Fruit fly (Drosophila melanogaster) whole organism, embryonic: ENCODE measurements around the gene numb.

Experiments used
- Adf1 ChIP-seq: fragments of 200-800 bp; sonication (Bioruptor generic); IDR thresholded peaks from 2 replicates; pipeline ENCODE4 v1.3.6; 2022; ENCODE audit warnings: missing biosample characterization, missing genetic modification characterization
- CG10209 ChIP-seq: fragments of 200-800 bp; sonication (Bioruptor generic); optimal IDR thresholded peaks from 3 replicates; lab custom pipeline; 2017; ENCODE audit warnings: missing biosample characterization, mild to moderate bottlenecking, missing genetic modification characterization, missing genetic modification reagents
- CG11723 ChIP-seq: fragments of 200-800 bp; sonication (Bioruptor generic); optimal IDR thresholded peaks from 2 replicates; lab custom pipeline; 2017; ENCODE audit warnings: missing biosample characterization, mild to moderate bottlenecking, missing genetic modification characterization
- CG13287 ChIP-seq: fragments of 200-800 bp; sonication (Bioruptor generic); IDR thresholded peaks from 2 replicates; pipeline ENCODE4 v1.3.6; 2022; ENCODE audit warnings: missing biosample characterization, missing genetic modification characterization; ENCODE audit not compliant: partially characterized antibody
- CG13296 ChIP-seq: fragments of 200-800 bp; sonication (Bioruptor generic); optimal IDR thresholded peaks from 3 replicates; lab custom pipeline; 2018; ENCODE audit warnings: missing biosample characterization, mild to moderate bottlenecking, missing genetic modification characterization
- CG14441 ChIP-seq: fragments of 200-800 bp; sonication (Bioruptor generic); IDR thresholded peaks from 2 replicates; pipeline ENCODE4 v1.3.6; 2022; ENCODE audit warnings: missing biosample characterization, missing genetic modification characterization
- CG17328 ChIP-seq: fragments of 200-800 bp; sonication (Bioruptor generic); IDR thresholded peaks from 2 replicates; pipeline ENCODE4 v1.3.6; 2022; ENCODE audit warnings: missing biosample characterization, missing genetic modification characterization
- CG17829 ChIP-seq: fragments of 200-800 bp; optimal IDR thresholded peaks from 2 replicates; lab custom pipeline; 2019; ENCODE audit warnings: missing biosample characterization, mild to moderate bottlenecking, missing genetic modification characterization, moderate library complexity
- CG18011 ChIP-seq: fragments of 200-800 bp; sonication (Bioruptor generic); optimal IDR thresholded peaks from 2 replicates; lab custom pipeline; 2017; ENCODE audit warnings: missing biosample characterization, missing genetic modification characterization, mild to moderate bottlenecking, moderate library complexity, missing genotype
- CG2116 ChIP-seq: fragments of 200-800 bp; sonication (Bioruptor generic); optimal IDR thresholded peaks from 3 replicates; lab custom pipeline; 2018; ENCODE audit warnings: missing biosample characterization, mild to moderate bottlenecking, missing genetic modification characterization
- CG2678 ChIP-seq: fragments of 200-800 bp; sonication (Bioruptor generic); optimal IDR thresholded peaks from 3 replicates; lab custom pipeline; 2019; ENCODE audit warnings: missing biosample characterization, mild to moderate bottlenecking, missing genetic modification characterization, moderate library complexity
- CG32767 ChIP-seq: fragments of 200-800 bp; sonication (Bioruptor generic); IDR thresholded peaks from 2 replicates; pipeline ENCODE4 v1.3.6; 2022; ENCODE audit warnings: missing biosample characterization, missing genetic modification characterization
- CG5245 ChIP-seq: fragments of 200-800 bp; sonication (Bioruptor generic); optimal IDR thresholded peaks from 3 replicates; lab custom pipeline; 2016; ENCODE audit warnings: missing biosample characterization, missing genetic modification characterization
- CG6254 ChIP-seq: fragments of 200-800 bp; sonication (Bioruptor generic); optimal IDR thresholded peaks from 3 replicates; lab custom pipeline; 2017; ENCODE audit warnings: mild to moderate bottlenecking, missing biosample characterization, missing genetic modification reagents, missing genetic modification characterization
- CG6813 ChIP-seq: fragments of 200-800 bp; sonication (Bioruptor generic); optimal IDR thresholded peaks from 2 replicates; lab custom pipeline; 2017; ENCODE audit warnings: missing biosample characterization, missing genetic modification characterization, mild to moderate bottlenecking, moderate library complexity, missing genetic modification reagents
- CG7745 ChIP-seq: fragments of 200-800 bp; sonication (Bioruptor generic); optimal IDR thresholded peaks from 2 replicates; lab custom pipeline; 2018; ENCODE audit warnings: missing biosample characterization, mild to moderate bottlenecking, missing genetic modification characterization, moderate library complexity
- CG9437 ChIP-seq: fragments of 200-800 bp; sonication (Bioruptor generic); optimal IDR thresholded peaks from 2 replicates; lab custom pipeline; 2018; ENCODE audit warnings: missing biosample characterization, mild to moderate bottlenecking, missing genetic modification characterization
- CG9727 ChIP-seq: fragments of 200-800 bp; sonication (Bioruptor generic); optimal IDR thresholded peaks from 3 replicates; lab custom pipeline; 2017; ENCODE audit warnings: missing biosample characterization, mild to moderate bottlenecking, missing genetic modification characterization
- Lim3 ChIP-seq: fragments of 200-800 bp; sonication (Bioruptor generic); IDR thresholded peaks from 2 replicates; pipeline ENCODE4 v1.3.6; 2022; ENCODE audit warnings: missing biosample characterization, missing genetic modification characterization
- Myb ChIP-seq: fragments of 200-800 bp; sonication (Bioruptor generic); optimal IDR thresholded peaks from 2 replicates; lab custom pipeline; 2016; ENCODE audit warnings: missing biosample characterization, missing genetic modification characterization
- Rfx ChIP-seq: fragments of 200-800 bp; sonication (Bioruptor generic); IDR thresholded peaks from 2 replicates; pipeline ENCODE4 v1.3.6; 2022; ENCODE audit warnings: missing biosample characterization, missing genetic modification characterization
- Spps ChIP-seq: fragments of 200-800 bp; sonication (Bioruptor generic); optimal IDR thresholded peaks from 2 replicates; lab custom pipeline; 2018; ENCODE audit warnings: missing biosample characterization, mild to moderate bottlenecking, missing genetic modification characterization
- Sry-β ChIP-seq: fragments of 200-800 bp; sonication (Bioruptor generic); optimal IDR thresholded peaks from 2 replicates; lab custom pipeline; 2018; ENCODE audit warnings: missing biosample characterization, mild to moderate bottlenecking, missing genetic modification characterization, moderate library complexity
- ash1 ChIP-seq: fragments of 200-800 bp; sonication (Bioruptor generic); optimal IDR thresholded peaks from 2 replicates; lab custom pipeline; 2018; ENCODE audit warnings: missing biosample characterization, mild to moderate bottlenecking, missing genetic modification characterization
- chm ChIP-seq: fragments of 200-800 bp; sonication (Bioruptor generic); IDR thresholded peaks from 2 replicates; pipeline ENCODE4 v1.3.6; 2022; ENCODE audit warnings: missing biosample characterization, missing genetic modification characterization
- ci ChIP-seq: fragments of 200-800 bp; sonication (Bioruptor generic); IDR thresholded peaks from 3 replicates; pipeline ENCODE4 v1.3.6; 2022; ENCODE audit warnings: missing biosample characterization, missing genetic modification characterization
- danr ChIP-seq: fragments of 200-800 bp; sonication (Bioruptor generic); IDR thresholded peaks from 2 replicates; pipeline ENCODE4 v1.3.6; 2022; ENCODE audit warnings: missing biosample characterization, missing genetic modification characterization
- eyg ChIP-seq: fragments of 200-800 bp; sonication (Bioruptor generic); optimal IDR thresholded peaks from 3 replicates; lab custom pipeline; 2016; ENCODE audit warnings: missing biosample characterization, missing genetic modification characterization
- jigr1 ChIP-seq: fragments of 200-800 bp; sonication (Bioruptor generic); IDR thresholded peaks from 3 replicates; pipeline ENCODE4 v1.3.6; 2022; ENCODE audit warnings: missing biosample characterization, missing genetic modification characterization
- kah ChIP-seq: fragments of 200-800 bp; sonication (Bioruptor generic); optimal IDR thresholded peaks from 2 replicates; lab custom pipeline; 2018; ENCODE audit warnings: missing biosample characterization, mild to moderate bottlenecking, missing genetic modification characterization
- mirr ChIP-seq: fragments of 200-800 bp; sonication (Bioruptor generic); optimal IDR thresholded peaks from 3 replicates; lab custom pipeline; 2018; ENCODE audit warnings: missing biosample characterization, mild to moderate bottlenecking, missing genetic modification characterization
- nmo ChIP-seq: fragments of 200-800 bp; sonication (Bioruptor generic); optimal IDR thresholded peaks from 2 replicates; lab custom pipeline; 2018; ENCODE audit warnings: missing biosample characterization, mild to moderate bottlenecking, missing genetic modification characterization, moderate library complexity
- otp ChIP-seq: fragments of 200-800 bp; sonication (Bioruptor generic); IDR thresholded peaks from 3 replicates; pipeline ENCODE4, ENCODE4 v1.3.6; 2022; ENCODE audit warnings: missing biosample characterization, missing genetic modification characterization
- sens-2 ChIP-seq: fragments of 200-800 bp; sonication (Bioruptor generic); IDR thresholded peaks from 2 replicates; pipeline ENCODE4 v1.3.6; 2022; ENCODE audit warnings: missing biosample characterization, missing genetic modification characterization
- sisA ChIP-seq: fragments of 200-800 bp; sonication (Bioruptor generic); IDR thresholded peaks from 2 replicates; pipeline ENCODE4 v1.3.6; 2022; ENCODE audit warnings: missing biosample characterization, missing genetic modification characterization
- slp2 ChIP-seq: fragments of 200-800 bp; sonication (Bioruptor generic); optimal IDR thresholded peaks from 2 replicates; lab custom pipeline; 2016; ENCODE audit warnings: missing biosample characterization, missing genetic modification characterization
- ssp ChIP-seq: fragments of 200-800 bp; sonication (Bioruptor generic); IDR thresholded peaks from 2 replicates; pipeline ENCODE4 v1.3.6; 2022; ENCODE audit warnings: missing biosample characterization, missing genetic modification characterization
- tll ChIP-seq, 2 experiments: fragments of 200-800 bp in 1 of 2; fragments of >200 bp in 1 of 2; sonication (Bioruptor generic) in 1 of 2; optimal IDR thresholded peaks; 2 replicates each; lab custom pipeline; 2017 to 2019; ENCODE audit warnings: missing biosample characterization in 2 of 2, missing genetic modification characterization in 2 of 2, mild to moderate bottlenecking in 1 of 2, moderate library complexity in 1 of 2
- zen ChIP-seq: fragments of 200-800 bp; sonication (Bioruptor generic); optimal IDR thresholded peaks from 3 replicates; lab custom pipeline; 2018; ENCODE audit warnings: missing biosample characterization, mild to moderate bottlenecking, missing genetic modification characterization, moderate library complexity
- zfh1 ChIP-seq: fragments of 200-800 bp; sonication (Bioruptor generic); IDR thresholded peaks from 3 replicates; pipeline ENCODE4 v1.3.6; 2022; ENCODE audit warnings: missing biosample characterization, missing genetic modification characterization
- zfh2 ChIP-seq: fragments of 200-800 bp; sonication (Bioruptor generic); optimal IDR thresholded peaks from 2 replicates; lab custom pipeline; 2016; ENCODE audit warnings: missing biosample characterization, missing genetic modification characterization

The numb gene

dm6 chr2L:9430992-9431602 lies 6.2 kb upstream of the numb start, which contains the start of the genes FucTB and scat (continued):
- TF ChIP-seq CG5245 (GFP tag; lab: Kevin White, UChicago) (peak; percentile 79), sisA (peak; percentile 93), ash1 (GFP tag; lab: Kevin White, UChicago) (no peak), CG13287 (GFP tag; lab: Robert Waterston, UW) (peak; percentile 49), CG13296 (GFP tag; lab: Kevin White, UChicago) (peak; percentile 83), eyg (GFP tag; lab: Kevin White, UChicago) (no peak), CG7745 (no peak), ssp (peak; percentile 90), CG18011 (GFP tag; lab: Kevin White, UChicago) (peak; percentile 67), CG2678 (tag; lab: Kevin White, UChicago) (peak; percentile 93), jigr1 (GFP tag; lab: Robert Waterston, UW) (peak; percentile 83; the same call in 2 of the 3 replicates), CG2116 (GFP tag; lab: Kevin White, UChicago) (peak; percentile 59), chm (no peak), CG9727 (GFP tag; lab: Kevin White, UChicago) (peak; percentile 96), Adf1 (GFP tag; lab: Robert Waterston, UW) (peak; percentile 63), CG9437 (GFP tag; lab: Kevin White, UChicago) (peak; percentile 83), otp (GFP tag; lab: Robert Waterston, UW) (peak; percentile 71; the same call in 1 of the 3 replicates), CG10209 (GFP tag; lab: Kevin White, UChicago) (peak; percentile 94), danr (GFP tag; lab: Robert Waterston, UW) (peak; percentile 78), Lim3 (GFP tag; lab: Robert Waterston, UW) (peak; percentile 76), CG17328 (GFP tag; lab: Robert Waterston, UW) (peak; percentile 86), sens-2 (no peak), CG6254 (GFP tag; lab: Kevin White, UChicago) (peak; percentile 0), Spps (peak; percentile 67), zen (tag; lab: Kevin White, UChicago) (peak; percentile 96), zfh2 (peak; percentile 72), kah (GFP tag; lab: Kevin White, UChicago) (peak; percentile 50), CG17829 (tag; lab: Kevin White, UChicago) (peak; percentile 95), zfh1 (GFP tag; lab: Robert Waterston, UW) (peak; percentile 88), tll (GFP tag; optimal IDR thresholded peaks at IDR 0.05; lab: Kevin White, UChicago) (peak in 1 of 2 experiments; percentile 18), Sry-β (GFP tag; lab: Kevin White, UChicago) (no peak), CG11723 (GFP tag; lab: Kevin White, UChicago) (peak; percentile 90), slp2 (no peak), CG32767 (GFP tag; lab: Robert Waterston, UW) (peak; percentile 84; the same call in 1 of the 2 replicates), nmo (GFP tag; lab: Kevin White, UChicago) (peak; percentile 98), mirr (no peak), CG14441 (GFP tag; lab: Robert Waterston, UW) (peak; percentile 93), ci (GFP tag; lab: Robert Waterston, UW) (peak; percentile 85)

- TF ChIP-seq CG17328 (GFP tag; lab: Robert Waterston, UW): no peak
- peak; percentile 22; the same call in 1 of the 2 replicates for TF ChIP-seq Rfx (GFP tag; lab: Robert Waterston, UW)
- peak; percentile 29 for TF ChIP-seq Myb (GFP tag; lab: Kevin White, UChicago)
- no peak for TF ChIP-seq CG6813
Observed at dm6 chr2L:9435099-9435498, 2.2 kb upstream of the numb start, which contains the start of gene CG3769. CG3769 (plus strand) TSS chr2L:9435399.
